Worm (Caenorhabditis elegans): ENCODE data around the gene F59B2.15.

- TF ChIP-seq lin-13 (GFP tag; optimal IDR thresholded peaks at IDR 0.05) (no peak), ztf-11 (tag; optimal IDR thresholded peaks at IDR 0.05) (no peak), nhr-20 (tag; optimal IDR thresholded peaks at IDR 0.05) (no peak), xbp-1 (tag; optimal IDR thresholded peaks at IDR 0.05) (no peak), nhr-85 (tag) (no peak), Y116A8C.19 (tag; optimal IDR thresholded peaks at IDR 0.05; ENCODE audit: borderline replicate concordance) (no peak), alr-1 (tag; optimal IDR thresholded peaks at IDR 0.05; ENCODE audit: borderline replicate concordance) (no peak), unc-130 (tag; optimal IDR thresholded peaks at IDR 0.05) (no peak), ama-1 (optimal IDR thresholded peaks at IDR 0.05) (no peak), nhr-12 (tag; optimal IDR thresholded peaks at IDR 0.05) (no peak), pqm-1 (tag; optimal IDR thresholded peaks at IDR 0.05) (peak; percentile 8), unc-30 (tag; optimal IDR thresholded peaks at IDR 0.05) (no peak), tbx-2 (tag; optimal IDR thresholded peaks at IDR 0.05) (no peak), rnt-1 (tag; optimal IDR thresholded peaks at IDR 0.05) (peak; percentile 7)
These were observed 32.6 kb upstream of the F59B2.15 start for ce11 chrIII:9035037-9035436.
